Worm (Caenorhabditis elegans) whole organism, L4/young adult: ENCODE data around the gene rhgf-1.

ENCODE experiments used
- W03F9.2 ChIP-seq: fragments of 150-350 bp; optimal IDR thresholded peaks from 2 replicates; lab custom pipeline; 2014; ENCODE audit warnings: missing biosample characterization, missing genetic modification characterization
- dao-5 ChIP-seq: sonication (generic microtip); optimal IDR thresholded peaks from 2 replicates; lab custom pipeline; 2016; ENCODE audit warnings: missing genotype, missing genetic modification characterization, moderate library complexity, missing compliant biosample characterization

DNA sequence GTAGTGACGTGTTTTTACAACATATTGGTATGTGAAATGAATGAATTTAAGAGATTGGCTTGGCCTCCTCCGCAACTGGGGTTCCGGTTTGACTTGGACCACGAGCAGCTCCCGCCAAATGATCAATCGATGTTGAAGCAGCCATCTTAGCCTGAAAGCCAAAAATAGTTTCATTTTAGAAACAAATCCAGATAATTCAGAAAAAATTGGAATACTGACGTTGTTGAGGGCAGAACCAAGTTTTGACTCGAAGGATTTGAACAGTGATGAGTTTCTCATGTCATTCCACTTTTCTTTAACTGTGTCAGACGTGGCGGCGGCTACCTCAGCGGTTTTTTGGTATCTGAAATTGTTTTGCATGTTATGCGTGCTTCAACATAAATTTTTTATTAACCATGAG, 35.7 kb downstream of the rhgf-1 start:
- TF ChIP-seq W03F9.2 (tag; lab: Kevin White, UChicago), result no peak
- no peak for TF ChIP-seq dao-5 (tag; lab: Kevin White, UChicago)
